Fruit fly (Drosophila melanogaster) whole organism, embryonic: ENCODE measurements around the gene ND-39.

Source experiments
- Abd-B ChIP-seq: fragments of 200-800 bp; sonication (Bioruptor generic); optimal IDR thresholded peaks from 2 replicates; lab custom pipeline; 2018; ENCODE audit warnings: missing biosample characterization, mild to moderate bottlenecking, missing genetic modification characterization, moderate library complexity
- Atf3 ChIP-seq: fragments of 200-800 bp; sonication (Bioruptor generic); optimal IDR thresholded peaks from 3 replicates; lab custom pipeline; 2016; ENCODE audit warnings: missing biosample characterization, missing genetic modification characterization
- CG10462 ChIP-seq: fragments of 200-800 bp; sonication (Bioruptor generic); optimal IDR thresholded peaks from 2 replicates; lab custom pipeline; 2016; ENCODE audit warnings: missing biosample characterization, missing genetic modification characterization
- CG10654 ChIP-seq: fragments of 200-800 bp; sonication (Bioruptor generic); optimal IDR thresholded peaks from 2 replicates; lab custom pipeline; 2016; ENCODE audit warnings: missing biosample characterization, missing genetic modification characterization
- CG12071 ChIP-seq: fragments of 200-800 bp; sonication (Bioruptor generic); optimal IDR thresholded peaks from 3 replicates; lab custom pipeline; 2018; ENCODE audit warnings: missing biosample characterization, mild to moderate bottlenecking, missing genetic modification characterization
- CG1233 ChIP-seq: fragments of 200-800 bp; sonication (Bioruptor generic); optimal IDR thresholded peaks from 4 replicates; lab custom pipeline; 2018; ENCODE audit warnings: missing biosample characterization, mild to moderate bottlenecking, missing genetic modification characterization
- CG12942 ChIP-seq: fragments of 200-800 bp; sonication (Bioruptor generic); optimal IDR thresholded peaks from 3 replicates; lab custom pipeline; 2016; ENCODE audit warnings: missing biosample characterization, missing genetic modification characterization
- CG1647 ChIP-seq: fragments of 200-800 bp; sonication (Bioruptor generic); optimal IDR thresholded peaks from 3 replicates; lab custom pipeline; 2016; ENCODE audit warnings: missing biosample characterization, missing genetic modification characterization
- CG16779 ChIP-seq: fragments of 200-800 bp; sonication (Bioruptor generic); IDR thresholded peaks from 2 replicates; pipeline ENCODE4 v1.3.6; 2022; ENCODE audit warnings: missing biosample characterization, missing genetic modification characterization
- CG30403 ChIP-seq: fragments of 200-800 bp; sonication (Bioruptor generic); optimal IDR thresholded peaks from 3 replicates; lab custom pipeline; 2016; ENCODE audit warnings: missing biosample characterization, missing genetic modification characterization
- CG31224 ChIP-seq: fragments of 200-800 bp; sonication (Bioruptor generic); IDR thresholded peaks from 2 replicates; pipeline ENCODE4 v1.3.6; 2022; ENCODE audit warnings: missing biosample characterization, missing genetic modification characterization
- CG32772 ChIP-seq: fragments of 200-800 bp; sonication (Bioruptor generic); IDR thresholded peaks from 2 replicates; pipeline ENCODE4 v1.3.6; 2022; ENCODE audit warnings: missing biosample characterization, missing genetic modification characterization
- CG33557 ChIP-seq: fragments of 200-800 bp; sonication (Bioruptor generic); optimal IDR thresholded peaks from 2 replicates; lab custom pipeline; 2019; ENCODE audit warnings: missing biosample characterization, mild to moderate bottlenecking, missing genetic modification characterization, moderate library complexity
- CG3407 ChIP-seq: fragments of 200-800 bp; sonication (Bioruptor generic); optimal IDR thresholded peaks from 2 replicates; lab custom pipeline; 2018; ENCODE audit warnings: missing biosample characterization, mild to moderate bottlenecking, missing genetic modification characterization
- CG43689 ChIP-seq: fragments of 200-800 bp; sonication (Bioruptor generic); IDR thresholded peaks from 2 replicates; pipeline ENCODE4 v1.3.6; 2022; ENCODE audit warnings: missing biosample characterization, missing genetic modification characterization
- CG4424 ChIP-seq: fragments of 200-800 bp; sonication (Bioruptor generic); optimal IDR thresholded peaks from 3 replicates; lab custom pipeline; 2016; ENCODE audit warnings: missing biosample characterization, missing genetic modification characterization
- CG4820 ChIP-seq: fragments of 200-800 bp; sonication (Bioruptor generic); optimal IDR thresholded peaks from 3 replicates; lab custom pipeline; 2016; ENCODE audit warnings: missing biosample characterization, missing genetic modification characterization
- CG6175 ChIP-seq: fragments of 200-800 bp; sonication (Bioruptor generic); IDR thresholded peaks from 3 replicates; pipeline ENCODE4 v1.3.6; 2022; ENCODE audit warnings: missing biosample characterization, missing genetic modification characterization
- CG6254 ChIP-seq: fragments of 200-800 bp; sonication (Bioruptor generic); optimal IDR thresholded peaks from 3 replicates; lab custom pipeline; 2017; ENCODE audit warnings: mild to moderate bottlenecking, missing biosample characterization, missing genetic modification reagents, missing genetic modification characterization
- CG6683 ChIP-seq: fragments of 200-800 bp; sonication (Bioruptor generic); optimal IDR thresholded peaks from 2 replicates; lab custom pipeline; 2017; ENCODE audit warnings: missing biosample characterization, mild to moderate bottlenecking, missing genetic modification characterization, missing genetic modification reagents
- CG6689 ChIP-seq: fragments of 200-800 bp; sonication (Bioruptor generic); IDR thresholded peaks from 2 replicates; pipeline ENCODE4 v1.3.6; 2022; ENCODE audit warnings: missing biosample characterization, missing genetic modification characterization
- CG6791 ChIP-seq: fragments of 200-800 bp; sonication (Bioruptor generic); IDR thresholded peaks from 3 replicates; pipeline ENCODE4 v1.3.6; 2022; ENCODE audit warnings: missing biosample characterization, missing genetic modification characterization; ENCODE audit not compliant: partially characterized antibody
- CG7271 ChIP-seq: fragments of 200-800 bp; sonication (Bioruptor generic); optimal IDR thresholded peaks from 2 replicates; lab custom pipeline; 2018; ENCODE audit warnings: missing biosample characterization, mild to moderate bottlenecking, missing genetic modification characterization, moderate library complexity
- Dip3 ChIP-seq: fragments of 200-800 bp; sonication (Bioruptor generic); optimal IDR thresholded peaks from 3 replicates; lab custom pipeline; 2016; ENCODE audit warnings: missing biosample characterization, missing genetic modification characterization
- Doc3 ChIP-seq: fragments of 200-800 bp; sonication (Bioruptor generic); IDR thresholded peaks from 3 replicates; pipeline ENCODE4 v1.3.6; 2022; ENCODE audit warnings: missing biosample characterization, missing genetic modification characterization; ENCODE audit not compliant: partially characterized antibody
- Ets97D ChIP-seq: fragments of 200-800 bp; sonication (Bioruptor generic); optimal IDR thresholded peaks from 3 replicates; lab custom pipeline; 2016; ENCODE audit warnings: missing biosample characterization, missing genetic modification characterization
- HLH3B ChIP-seq: fragments of 200-800 bp; sonication (Bioruptor generic); IDR thresholded peaks from 2 replicates; pipeline ENCODE4 v1.3.6; 2022; ENCODE audit warnings: missing biosample characterization, missing genetic modification characterization
- Hey ChIP-seq: fragments of 200-800 bp; sonication (Bioruptor generic); optimal IDR thresholded peaks from 3 replicates; lab custom pipeline; 2018; ENCODE audit warnings: missing biosample characterization, mild to moderate bottlenecking, missing genetic modification characterization
- Hmx ChIP-seq: fragments of 200-800 bp; sonication (Bioruptor generic); optimal IDR thresholded peaks from 2 replicates; lab custom pipeline; 2016; ENCODE audit warnings: missing biosample characterization, missing genetic modification characterization
- Hr51 ChIP-seq, 2 experiments: fragments of 200-800 bp; sonication (Bioruptor generic); optimal IDR thresholded peaks; 2 replicates in 1 of 2; 3 replicates in 1 of 2; lab custom pipeline; 2016 to 2018; ENCODE audit warnings: missing biosample characterization in 2 of 2, missing genetic modification characterization in 2 of 2, mild to moderate bottlenecking in 1 of 2, moderate library complexity in 1 of 2
- Lhr ChIP-seq: fragments of 200-800 bp; sonication (Bioruptor generic); optimal IDR thresholded peaks from 3 replicates; lab custom pipeline; 2017; ENCODE audit warnings: mild to moderate bottlenecking, missing biosample characterization, missing genetic modification reagents, missing genetic modification characterization
- MBD-R2 ChIP-seq: fragments of 200-800 bp; sonication (Bioruptor generic); IDR thresholded peaks from 2 replicates; pipeline ENCODE4 v1.3.6; 2022; ENCODE audit warnings: missing biosample characterization, missing genetic modification characterization
- Med ChIP-seq: fragments of 200-800 bp; sonication (Bioruptor generic); peaks from one replicate; lab custom pipeline; 2016; ENCODE audit warnings: missing biosample characterization, missing genetic modification characterization, mild to moderate bottlenecking, inconsistent platforms, moderate library complexity
- NC2β ChIP-seq: fragments of 200-800 bp; sonication (Bioruptor generic); optimal IDR thresholded peaks from 2 replicates; lab custom pipeline; 2016; ENCODE audit warnings: missing biosample characterization, missing genetic modification characterization
- Rfx ChIP-seq: fragments of 200-800 bp; sonication (Bioruptor generic); IDR thresholded peaks from 2 replicates; pipeline ENCODE4 v1.3.6; 2022; ENCODE audit warnings: missing biosample characterization, missing genetic modification characterization
- Usf ChIP-seq: fragments of 200-800 bp; sonication (Bioruptor generic); optimal IDR thresholded peaks from 2 replicates; lab custom pipeline; 2017; ENCODE audit warnings: missing genotype, missing biosample characterization, missing genetic modification characterization
- ab ChIP-seq: fragments of 200-800 bp; sonication (Bioruptor generic); optimal IDR thresholded peaks from 2 replicates; lab custom pipeline; 2016; ENCODE audit warnings: missing biosample characterization, missing genetic modification characterization
- ash1 ChIP-seq: fragments of 200-800 bp; sonication (Bioruptor generic); optimal IDR thresholded peaks from 2 replicates; lab custom pipeline; 2018; ENCODE audit warnings: missing biosample characterization, mild to moderate bottlenecking, missing genetic modification characterization
- cad ChIP-seq: fragments of >200 bp; optimal IDR thresholded peaks from 2 replicates; lab custom pipeline; 2017; ENCODE audit warnings: missing biosample characterization, missing genetic modification characterization
- cas ChIP-seq: fragments of 200-800 bp; sonication (Bioruptor generic); IDR thresholded peaks from 2 replicates; pipeline ENCODE4 v1.3.6; 2022; ENCODE audit warnings: missing biosample characterization, missing genetic modification characterization
- dm ChIP-seq: fragments of 200-800 bp; sonication (Bioruptor generic); optimal IDR thresholded peaks from 3 replicates; lab custom pipeline; 2016; ENCODE audit warnings: missing biosample characterization, missing genetic modification characterization
- fd102C ChIP-seq: fragments of 200-800 bp; sonication (Bioruptor generic); optimal IDR thresholded peaks from 2 replicates; lab custom pipeline; 2018; ENCODE audit warnings: missing biosample characterization, mild to moderate bottlenecking, missing genetic modification characterization, moderate library complexity
- ftz-f1 ChIP-seq: fragments of 200-800 bp; sonication (Bioruptor generic); optimal IDR thresholded peaks from 2 replicates; lab custom pipeline; 2016; ENCODE audit warnings: missing biosample characterization, missing genetic modification characterization
- gfzf ChIP-seq: fragments of 200-800 bp; sonication (Bioruptor generic); optimal IDR thresholded peaks from 2 replicates; lab custom pipeline; 2016; ENCODE audit warnings: missing biosample characterization, mild to moderate bottlenecking, missing genetic modification characterization, moderate library complexity
- kah ChIP-seq: fragments of 200-800 bp; sonication (Bioruptor generic); optimal IDR thresholded peaks from 2 replicates; lab custom pipeline; 2018; ENCODE audit warnings: missing biosample characterization, mild to moderate bottlenecking, missing genetic modification characterization
- mld ChIP-seq: fragments of 200-800 bp; sonication (Bioruptor generic); IDR thresholded peaks from 3 replicates; pipeline ENCODE4 v1.3.6; 2022; ENCODE audit warnings: missing biosample characterization, missing genetic modification characterization; ENCODE audit not compliant: partially characterized antibody
- nerfin-1 ChIP-seq: fragments of 200-800 bp; sonication (Bioruptor generic); optimal IDR thresholded peaks from 3 replicates; lab custom pipeline; 2019; ENCODE audit warnings: missing biosample characterization, mild to moderate bottlenecking, missing genetic modification characterization, moderate library complexity
- schlank ChIP-seq: fragments of 200-800 bp; sonication (Bioruptor generic); optimal IDR thresholded peaks from 2 replicates; lab custom pipeline; 2018; ENCODE audit warnings: missing biosample characterization, mild to moderate bottlenecking, missing genetic modification characterization
- trem ChIP-seq: fragments of 200-800 bp; optimal IDR thresholded peaks from 3 replicates; lab custom pipeline; 2019; ENCODE audit warnings: missing biosample characterization, mild to moderate bottlenecking, missing genetic modification characterization, moderate library complexity
- zfh2 ChIP-seq: fragments of 200-800 bp; sonication (Bioruptor generic); optimal IDR thresholded peaks from 2 replicates; lab custom pipeline; 2016; ENCODE audit warnings: missing biosample characterization, missing genetic modification characterization

Gene ND-39

dm6 chr3L:20473021-20473799 is 18.7 kb upstream of the ND-39 start, which contains the start of the genes CG32428 and CG5969 (continued):
- TF ChIP-seq Ets97D (GFP tag; lab: Kevin White, UChicago) (peak; percentile 39), MBD-R2 (no peak; the same call in 1 of the 2 replicates), CG6175 (GFP tag; lab: Robert Waterston, UW) (no peak), Doc3 (GFP tag; lab: Robert Waterston, UW) (no peak), dm (GFP tag; lab: Kevin White, UChicago) (peak; percentile 35), cas (GFP tag; lab: Robert Waterston, UW) (no peak), Dip3 (GFP tag; lab: Kevin White, UChicago) (peak; percentile 9), Atf3 (GFP tag; lab: Kevin White, UChicago) (no peak), nerfin-1 (peak; percentile 20), CG30403 (GFP tag; lab: Kevin White, UChicago) (peak; percentile 50), ab (GFP tag; lab: Kevin White, UChicago) (no peak), CG3407 (no peak), CG6689 (GFP tag; lab: Robert Waterston, UW) (no peak; the same call in 1 of the 2 replicates), schlank (no peak), Lhr (peak; percentile 21), CG12942 (peak; percentile 16), CG16779 (GFP tag; lab: Robert Waterston, UW) (no peak), CG32772 (GFP tag; lab: Robert Waterston, UW) (peak; percentile 49; the same call in 1 of the 2 replicates), Hey (tag; lab: Kevin White, UChicago) (no peak), cad (no peak), CG33557 (GFP tag; lab: Kevin White, UChicago) (no peak), ash1 (no peak), mld (GFP tag; lab: Robert Waterston, UW) (no peak), CG4820 (GFP tag; lab: Kevin White, UChicago) (no peak), Usf (GFP tag; lab: Kevin White, UChicago) (peak; percentile 55), Hr51 (GFP tag; optimal IDR thresholded peaks at IDR 0.05; lab: Kevin White, UChicago) (peak; percentile 0 to 79), fd102C (GFP tag; lab: Kevin White, UChicago) (no peak), CG6683 (GFP tag; lab: Kevin White, UChicago) (no peak), zfh2 (GFP tag; lab: Kevin White, UChicago) (peak; percentile 16), kah (GFP tag; lab: Kevin White, UChicago) (no peak), CG6791 (no peak), CG43689 (GFP tag; lab: Robert Waterston, UW) (no peak), Hmx (no peak), CG1233 (GFP tag; lab: Kevin White, UChicago) (peak; percentile 46), Med (GFP tag; lab: Kevin White, UChicago) (peak; percentile 82), CG12071 (GFP tag; lab: Kevin White, UChicago) (no peak), CG4424 (peak; percentile 37), Rfx (GFP tag; lab: Robert Waterston, UW) (peak; percentile 81), CG10462 (no peak), HLH3B (GFP tag; lab: Robert Waterston, UW) (no peak), CG10654 (no peak), CG1647 (no peak), Abd-B (peak; percentile 65), trem (tag; lab: Kevin White, UChicago) (peak; percentile 75), CG7271 (tag; lab: Kevin White, UChicago) (peak; percentile 12), NC2β (GFP tag; lab: Kevin White, UChicago) (no peak), gfzf (peak; percentile 75), ftz-f1 (GFP tag; lab: Kevin White, UChicago) (peak; percentile 80), CG31224 (GFP tag; lab: Robert Waterston, UW) (peak; percentile 52; the same call in 1 of the 2 replicates), CG6254 (GFP tag; lab: Kevin White, UChicago) (peak; percentile 8)
